Fruit fly (Drosophila melanogaster) whole organism, pupa: Measurements from ENCODE around the gene CG34323.

Experiments used
- CG12605 ChIP-seq: fragments of 200-800 bp; sonication (Bioruptor generic); IDR thresholded peaks from 2 replicates; pipeline ENCODE4 v1.3.6; 2022; ENCODE audit warnings: missing biosample characterization, missing genetic modification characterization
- CG13204 ChIP-seq: fragments of 200-800 bp; sonication (Bioruptor generic); optimal IDR thresholded peaks from 2 replicates; lab custom pipeline; 2018; ENCODE audit warnings: missing biosample characterization, mild to moderate bottlenecking, missing genetic modification characterization, moderate library complexity
- CG32121 ChIP-seq: fragments of 200-800 bp; sonication (Bioruptor generic); IDR thresholded peaks from 2 replicates; pipeline ENCODE4 v1.3.6; 2022; ENCODE audit warnings: missing biosample characterization, missing genetic modification characterization
- CG8159 ChIP-seq: fragments of 200-800 bp; sonication (Bioruptor generic); optimal IDR thresholded peaks from 3 replicates; lab custom pipeline; 2018; ENCODE audit warnings: missing biosample characterization, mild to moderate bottlenecking, missing genetic modification characterization, moderate library complexity
- CG9948 ChIP-seq: fragments of 200-800 bp; sonication (Bioruptor generic); optimal IDR thresholded peaks from 2 replicates; lab custom pipeline; 2018; ENCODE audit warnings: missing biosample characterization, mild to moderate bottlenecking, missing genetic modification characterization, moderate library complexity
- EcR ChIP-seq: fragments of 200-800 bp; sonication (Bioruptor generic); optimal IDR thresholded peaks from 3 replicates; lab custom pipeline; 2019; ENCODE audit warnings: missing biosample characterization, missing genetic modification characterization, mild to moderate bottlenecking, moderate library complexity, missing genetic modification reagents
- Pif1B ChIP-seq: fragments of 200-800 bp; sonication (Bioruptor generic); optimal IDR thresholded peaks from 3 replicates; lab custom pipeline; 2016; ENCODE audit warnings: missing biosample characterization, missing genetic modification characterization
- Snoo ChIP-seq: fragments of 200-800 bp; sonication (Bioruptor generic); optimal IDR thresholded peaks from 3 replicates; lab custom pipeline; 2017; ENCODE audit warnings: missing biosample characterization, mild to moderate bottlenecking, missing genetic modification characterization, inconsistent platforms

DNA sequence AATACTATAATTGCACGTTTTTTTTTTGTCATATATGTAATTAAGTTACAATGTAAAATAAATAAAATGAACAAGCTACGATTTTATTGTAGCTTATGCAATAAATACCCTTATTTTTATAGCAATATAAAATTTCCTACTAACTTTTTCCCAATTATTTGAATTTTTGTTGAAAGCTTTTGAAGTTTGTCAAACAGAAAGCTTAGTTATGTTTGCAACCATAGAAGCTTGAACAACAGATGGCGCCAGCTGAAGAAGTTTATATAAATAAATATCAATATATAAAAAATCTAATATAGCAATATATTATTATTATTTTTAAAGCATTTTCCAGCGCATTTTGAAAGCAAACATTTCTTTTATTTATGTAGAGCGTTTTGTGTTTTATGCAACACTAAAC lies 35.0 kb upstream of the CG34323 start:
- no peak for TF ChIP-seq CG8159 (tag; lab: Kevin White, UChicago)
- TF ChIP-seq CG12605 (GFP tag; lab: Robert Waterston, UW) = no peak
- TF ChIP-seq EcR (GFP tag; lab: Kevin White, UChicago) = no peak
- no peak for TF ChIP-seq Pif1B
- TF ChIP-seq CG9948 (tag; lab: Kevin White, UChicago) = no peak
- no peak for TF ChIP-seq Snoo (tag; lab: Kevin White, UChicago)
- TF ChIP-seq CG13204 = no peak
- TF ChIP-seq CG32121 (GFP tag; lab: Robert Waterston, UW) = no peak
